Fruit fly (Drosophila melanogaster) whole organism, embryonic: ENCODE results near the gene CHKov1.

Source experiments
- Asciz ChIP-seq: fragments of 200-800 bp; sonication (Bioruptor generic); optimal IDR thresholded peaks from 2 replicates; lab custom pipeline; 2017; ENCODE audit warnings: missing biosample characterization, mild to moderate bottlenecking, missing genetic modification characterization, missing genetic modification reagents
- CG10565 ChIP-seq: fragments of 200-800 bp; sonication (Bioruptor generic); optimal IDR thresholded peaks from 3 replicates; lab custom pipeline; 2016; ENCODE audit warnings: missing biosample characterization, mild to moderate bottlenecking, missing genetic modification characterization
- CG11085 ChIP-seq: fragments of 200-800 bp; sonication (Bioruptor generic); IDR thresholded peaks from 2 replicates; pipeline ENCODE4 v1.3.6; 2022; ENCODE audit warnings: missing biosample characterization, missing genetic modification characterization
- CG11456 ChIP-seq: fragments of 200-800 bp; sonication (Bioruptor generic); IDR thresholded peaks from 3 replicates; pipeline ENCODE4 v1.3.6; 2022; ENCODE audit warnings: missing biosample characterization, missing genetic modification characterization
- CG11695 ChIP-seq: fragments of 200-800 bp; sonication (Bioruptor generic); IDR thresholded peaks from 3 replicates; pipeline ENCODE4 v1.3.6; 2022; ENCODE audit warnings: missing biosample characterization, missing genetic modification characterization
- CG12236 ChIP-seq: fragments of 200-800 bp; sonication (Bioruptor generic); optimal IDR thresholded peaks from 2 replicates; lab custom pipeline; 2016; ENCODE audit warnings: missing biosample characterization, missing genetic modification characterization
- CG12769 ChIP-seq: fragments of 200-800 bp; sonication (Bioruptor generic); optimal IDR thresholded peaks from 2 replicates; lab custom pipeline; 2019; ENCODE audit warnings: missing biosample characterization, mild to moderate bottlenecking, missing genetic modification characterization, moderate library complexity
- CG13287 ChIP-seq: fragments of 200-800 bp; sonication (Bioruptor generic); IDR thresholded peaks from 2 replicates; pipeline ENCODE4 v1.3.6; 2022; ENCODE audit warnings: missing biosample characterization, missing genetic modification characterization; ENCODE audit not compliant: partially characterized antibody
- CG13894 ChIP-seq: fragments of 200-800 bp; sonication (Bioruptor generic); optimal IDR thresholded peaks from 3 replicates; lab custom pipeline; 2018; ENCODE audit warnings: missing biosample characterization, mild to moderate bottlenecking, missing genetic modification characterization, moderate library complexity
- CG15269 ChIP-seq: fragments of 200-800 bp; sonication (Bioruptor generic); optimal IDR thresholded peaks from 2 replicates; lab custom pipeline; 2018; ENCODE audit warnings: missing biosample characterization, mild to moderate bottlenecking, missing genetic modification characterization, moderate library complexity
- CG15514 ChIP-seq: fragments of 200-800 bp; sonication (Bioruptor generic); optimal IDR thresholded peaks from 3 replicates; lab custom pipeline; 2017; ENCODE audit warnings: missing biosample characterization, missing genetic modification characterization, mild to moderate bottlenecking, moderate library complexity, missing genetic modification reagents
- CG17328 ChIP-seq: fragments of 200-800 bp; sonication (Bioruptor generic); IDR thresholded peaks from 2 replicates; pipeline ENCODE4 v1.3.6; 2022; ENCODE audit warnings: missing biosample characterization, missing genetic modification characterization
- CG17829 ChIP-seq: fragments of 200-800 bp; optimal IDR thresholded peaks from 2 replicates; lab custom pipeline; 2019; ENCODE audit warnings: missing biosample characterization, mild to moderate bottlenecking, missing genetic modification characterization, moderate library complexity
- CG18764 ChIP-seq: fragments of 200-800 bp; sonication (Bioruptor generic); optimal IDR thresholded peaks from 3 replicates; lab custom pipeline; 2016; ENCODE audit warnings: missing biosample characterization, missing genetic modification characterization
- CG3065 ChIP-seq: fragments of 200-800 bp; sonication (Bioruptor generic); optimal IDR thresholded peaks from 2 replicates; lab custom pipeline; 2016; ENCODE audit warnings: missing biosample characterization, missing genetic modification characterization
- CG33557 ChIP-seq: fragments of 200-800 bp; sonication (Bioruptor generic); optimal IDR thresholded peaks from 2 replicates; lab custom pipeline; 2019; ENCODE audit warnings: missing biosample characterization, mild to moderate bottlenecking, missing genetic modification characterization, moderate library complexity
- CG34422 ChIP-seq: fragments of 200-800 bp; sonication (Bioruptor generic); IDR thresholded peaks from 3 replicates; pipeline ENCODE4 v1.3.6; 2022; ENCODE audit warnings: missing biosample characterization, missing genetic modification characterization
- CG6854 ChIP-seq: fragments of 200-800 bp; sonication (Bioruptor generic); optimal IDR thresholded peaks from 3 replicates; lab custom pipeline; 2017; ENCODE audit warnings: missing biosample characterization, mild to moderate bottlenecking, missing genetic modification characterization
- CG7556 ChIP-seq: fragments of 200-800 bp; sonication (Bioruptor generic); optimal IDR thresholded peaks from 2 replicates; lab custom pipeline; 2017; ENCODE audit warnings: missing biosample characterization, mild to moderate bottlenecking, missing genetic modification characterization
- CG8290 ChIP-seq, 3 experiments: fragments of 200-800 bp; sonication (Bioruptor generic); optimal IDR thresholded peaks; 2 replicates each; lab custom pipeline; 2016 to 2019; ENCODE audit warnings: missing biosample characterization in 3 of 3, missing genetic modification characterization in 3 of 3, mild to moderate bottlenecking in 2 of 3, moderate library complexity in 1 of 3
- CG9437 ChIP-seq: fragments of 200-800 bp; sonication (Bioruptor generic); optimal IDR thresholded peaks from 2 replicates; lab custom pipeline; 2018; ENCODE audit warnings: missing biosample characterization, mild to moderate bottlenecking, missing genetic modification characterization
- Hmx ChIP-seq: fragments of 200-800 bp; sonication (Bioruptor generic); optimal IDR thresholded peaks from 2 replicates; lab custom pipeline; 2016; ENCODE audit warnings: missing biosample characterization, missing genetic modification characterization
- Jarid2 ChIP-seq: fragments of 200-800 bp; sonication (Bioruptor generic); optimal IDR thresholded peaks from 3 replicates; lab custom pipeline; 2017; ENCODE audit warnings: mild to moderate bottlenecking, missing biosample characterization, missing genetic modification reagents, missing genetic modification characterization
- NC2β ChIP-seq: fragments of 200-800 bp; sonication (Bioruptor generic); optimal IDR thresholded peaks from 2 replicates; lab custom pipeline; 2016; ENCODE audit warnings: missing biosample characterization, missing genetic modification characterization
- Optix ChIP-seq: fragments of 200-800 bp; sonication (Bioruptor generic); IDR thresholded peaks from 3 replicates; pipeline ENCODE4 v1.3.6; 2022; ENCODE audit warnings: missing biosample characterization, missing genetic modification characterization
- PHDP ChIP-seq: fragments of 200-800 bp; sonication (Bioruptor generic); optimal IDR thresholded peaks from 3 replicates; lab custom pipeline; 2018; ENCODE audit warnings: missing biosample characterization, mild to moderate bottlenecking, missing genetic modification characterization, moderate library complexity
- Trl ChIP-seq, 3 experiments: fragments of >200 bp in 2 of 3; fragments of 200-800 bp in 1 of 3; sonication (Bioruptor generic) in 1 of 3; optimal IDR thresholded peaks; 2 replicates in 1 of 3; 3 replicates in 2 of 3; lab custom pipeline; 2016 to 2017; ENCODE audit warnings: missing biosample characterization in 1 of 3, missing genetic modification characterization in 1 of 3
- ap ChIP-seq: fragments of 200-800 bp; sonication (Bioruptor generic); IDR thresholded peaks from 2 replicates; pipeline ENCODE4 v1.3.6; 2022; ENCODE audit warnings: missing biosample characterization, missing genetic modification characterization
- cas ChIP-seq: fragments of 200-800 bp; sonication (Bioruptor generic); IDR thresholded peaks from 2 replicates; pipeline ENCODE4 v1.3.6; 2022; ENCODE audit warnings: missing biosample characterization, missing genetic modification characterization
- chif ChIP-seq, 2 experiments: fragments of 200-800 bp; sonication (Bioruptor generic); optimal IDR thresholded peaks; 3 replicates each; lab custom pipeline; 2016; ENCODE audit warnings: missing biosample characterization in 2 of 2, missing genetic modification characterization in 2 of 2
- dan ChIP-seq: fragments of 200-800 bp; sonication (Bioruptor generic); IDR thresholded peaks from 2 replicates; pipeline ENCODE4 v1.3.6; 2022; ENCODE audit warnings: missing biosample characterization, missing genetic modification characterization
- dmrt99B ChIP-seq: fragments of 200-800 bp; sonication (Bioruptor generic); optimal IDR thresholded peaks from 2 replicates; lab custom pipeline; 2018; ENCODE audit warnings: missing biosample characterization, mild to moderate bottlenecking, missing genetic modification characterization, moderate library complexity
- exex ChIP-seq: fragments of 200-800 bp; sonication (Bioruptor generic); optimal IDR thresholded peaks from 4 replicates; lab custom pipeline; 2018; ENCODE audit warnings: missing biosample characterization, mild to moderate bottlenecking, missing genetic modification characterization, moderate library complexity
- gce ChIP-seq: fragments of 200-800 bp; sonication (Bioruptor generic); IDR thresholded peaks from 3 replicates; pipeline ENCODE4 v1.3.6; 2022; ENCODE audit warnings: missing biosample characterization, missing genetic modification characterization
- gsb-n ChIP-seq: fragments of 200-800 bp; sonication (Bioruptor generic); optimal IDR thresholded peaks from 3 replicates; lab custom pipeline; 2018; ENCODE audit warnings: missing biosample characterization, mild to moderate bottlenecking, missing genetic modification characterization
- ind ChIP-seq: fragments of 200-800 bp; sonication (Bioruptor generic); optimal IDR thresholded peaks from 3 replicates; lab custom pipeline; 2016; ENCODE audit warnings: missing biosample characterization, missing genetic modification characterization
- lab ChIP-seq: fragments of 200-800 bp; sonication (Bioruptor generic); optimal IDR thresholded peaks from 3 replicates; lab custom pipeline; 2017; ENCODE audit warnings: missing biosample characterization, missing genetic modification characterization, mild to moderate bottlenecking, moderate library complexity, missing genetic modification reagents
- mirr ChIP-seq: fragments of 200-800 bp; sonication (Bioruptor generic); optimal IDR thresholded peaks from 3 replicates; lab custom pipeline; 2018; ENCODE audit warnings: missing biosample characterization, mild to moderate bottlenecking, missing genetic modification characterization
- nerfin-1 ChIP-seq: fragments of 200-800 bp; sonication (Bioruptor generic); optimal IDR thresholded peaks from 3 replicates; lab custom pipeline; 2019; ENCODE audit warnings: missing biosample characterization, mild to moderate bottlenecking, missing genetic modification characterization, moderate library complexity
- otp ChIP-seq: fragments of 200-800 bp; sonication (Bioruptor generic); IDR thresholded peaks from 3 replicates; pipeline ENCODE4, ENCODE4 v1.3.6; 2022; ENCODE audit warnings: missing biosample characterization, missing genetic modification characterization
- pfk ChIP-seq: fragments of 200-800 bp; sonication (Bioruptor generic); optimal IDR thresholded peaks from 2 replicates; lab custom pipeline; 2018; ENCODE audit warnings: missing biosample characterization, mild to moderate bottlenecking, missing genetic modification characterization, moderate library complexity
- schlank ChIP-seq: fragments of 200-800 bp; sonication (Bioruptor generic); optimal IDR thresholded peaks from 2 replicates; lab custom pipeline; 2018; ENCODE audit warnings: missing biosample characterization, mild to moderate bottlenecking, missing genetic modification characterization
- sd ChIP-seq: fragments of 200-800 bp; sonication (Bioruptor generic); optimal IDR thresholded peaks from 3 replicates; lab custom pipeline; 2018; ENCODE audit warnings: missing biosample characterization, mild to moderate bottlenecking, missing genetic modification characterization, moderate library complexity
- stc ChIP-seq: fragments of 200-800 bp; sonication (Bioruptor generic); IDR thresholded peaks from 2 replicates; pipeline ENCODE4 v1.3.6; 2022; ENCODE audit warnings: missing biosample characterization, missing genetic modification characterization
- sug ChIP-seq: fragments of 200-800 bp; optimal IDR thresholded peaks from 2 replicates; lab custom pipeline; 2019; ENCODE audit warnings: missing biosample characterization, mild to moderate bottlenecking, missing genetic modification characterization, moderate library complexity
- tna ChIP-seq: fragments of 200-800 bp; sonication (Bioruptor generic); IDR thresholded peaks from 2 replicates; pipeline ENCODE4 v1.3.6; 2022; ENCODE audit warnings: missing biosample characterization, missing genetic modification characterization; ENCODE audit not compliant: partially characterized antibody
- tx ChIP-seq: fragments of 200-800 bp; sonication (Bioruptor generic); optimal IDR thresholded peaks from 2 replicates; lab custom pipeline; 2016; ENCODE audit warnings: missing biosample characterization, missing genetic modification characterization
- wek ChIP-seq: fragments of 200-800 bp; sonication (Bioruptor generic); optimal IDR thresholded peaks from 3 replicates; lab custom pipeline; 2018; ENCODE audit warnings: missing biosample characterization, mild to moderate bottlenecking, missing genetic modification characterization, moderate library complexity
- zen2 ChIP-seq: fragments of 200-800 bp; sonication (Bioruptor generic); IDR thresholded peaks from 3 replicates; pipeline ENCODE4 v1.3.6; 2022; ENCODE audit warnings: missing biosample characterization, missing genetic modification characterization; ENCODE audit not compliant: partially characterized antibody

Gene CHKov1

DNA sequence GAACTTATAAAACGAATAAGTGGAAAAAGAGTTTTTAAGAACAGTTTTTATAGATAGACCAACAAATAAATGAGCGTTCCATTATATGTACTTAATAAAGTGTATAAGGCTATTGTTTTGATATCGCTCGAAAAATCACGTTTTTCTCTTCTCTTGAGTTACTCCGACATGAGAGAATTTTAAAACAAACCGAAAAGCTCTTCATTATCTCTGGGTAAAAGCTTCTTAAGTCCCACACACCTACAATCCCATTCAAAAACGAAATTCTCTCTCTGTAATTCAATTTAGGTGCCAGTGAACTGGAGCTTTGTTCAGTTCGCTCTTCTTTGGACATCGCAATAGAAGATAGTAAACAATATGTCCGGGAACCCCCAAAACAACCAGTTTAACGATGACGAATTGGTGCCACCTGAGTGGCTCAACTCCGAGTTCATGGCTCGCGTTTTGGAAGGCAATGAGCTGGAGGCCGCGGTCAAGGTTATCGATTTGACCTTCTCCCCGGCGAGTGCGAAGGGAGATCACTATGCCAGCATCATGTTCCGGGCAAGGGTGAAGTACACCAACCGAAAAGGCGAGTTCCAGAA lies 25.2 kb downstream of the CHKov1 start, which contains the start of gene CG31436 (continued):
- no peak for TF ChIP-seq Asciz
- peak; percentile 73 for TF ChIP-seq Jarid2 (GFP tag; lab: Kevin White, UChicago)
- TF ChIP-seq gsb-n (tag; lab: Kevin White, UChicago): no peak
- no peak for TF ChIP-seq nerfin-1 (tag; lab: Kevin White, UChicago)
- TF ChIP-seq CG12236 (GFP tag; lab: Kevin White, UChicago): no peak
- no peak for TF ChIP-seq gce (GFP tag; lab: Robert Waterston, UW)
- no peak for TF ChIP-seq CG15269 (tag; lab: Kevin White, UChicago)
- TF ChIP-seq ind (GFP tag; lab: Kevin White, UChicago): no peak
- TF ChIP-seq NC2β: no peak
- TF ChIP-seq exex (tag; lab: Kevin White, UChicago): peak; percentile 42
- no peak for TF ChIP-seq stc (GFP tag; lab: Robert Waterston, UW)
- peak; percentile 12 for TF ChIP-seq CG15514 (GFP tag; lab: Kevin White, UChicago)
- TF ChIP-seq cas: no peak
- no peak for TF ChIP-seq tna (GFP tag; lab: Robert Waterston, UW)
- no peak for TF ChIP-seq Optix (GFP tag; lab: Robert Waterston, UW)
- no peak for TF ChIP-seq CG7556 (GFP tag; lab: Kevin White, UChicago)
- peak; percentile 36 for TF ChIP-seq CG13894 (tag; lab: Kevin White, UChicago)
- no peak for TF ChIP-seq CG3065 (GFP tag; lab: Kevin White, UChicago)
- no peak for TF ChIP-seq pfk (GFP tag; lab: Kevin White, UChicago)
- TF ChIP-seq CG8290 (GFP tag; optimal IDR thresholded peaks at IDR 0.05; lab: Kevin White, UChicago): no peak
- peak in 1 of 2 experiments; percentile 11 for TF ChIP-seq CG8290 (tag; optimal IDR thresholded peaks at IDR 0.05; lab: Kevin White, UChicago)
- TF ChIP-seq Trl (optimal IDR thresholded peaks at IDR 0.05; lab: Kevin White, UChicago): peak; percentile 44 to 82
- TF ChIP-seq Trl (GFP tag; optimal IDR thresholded peaks at IDR 0.05; lab: Kevin White, UChicago): no peak
- TF ChIP-seq CG13287: no peak
- no peak for TF ChIP-seq tx (GFP tag; lab: Kevin White, UChicago)
- no peak for TF ChIP-seq CG17829
- no peak for TF ChIP-seq otp (GFP tag; lab: Robert Waterston, UW)
- TF ChIP-seq zen2 (GFP tag; lab: Robert Waterston, UW): no peak
- TF ChIP-seq wek (GFP tag; lab: Kevin White, UChicago): no peak
- no peak for TF ChIP-seq CG10565
- no peak for TF ChIP-seq schlank
- no peak for TF ChIP-seq dmrt99B (tag; lab: Kevin White, UChicago)
- TF ChIP-seq CG12769: peak; percentile 67
- no peak for TF ChIP-seq CG33557 (GFP tag; lab: Kevin White, UChicago)
- TF ChIP-seq CG34422 (GFP tag; lab: Robert Waterston, UW): no peak
- no peak for TF ChIP-seq CG17328 (GFP tag; lab: Robert Waterston, UW)
- TF ChIP-seq sug (tag; lab: Kevin White, UChicago): peak; percentile 47
- TF ChIP-seq chif (GFP tag; optimal IDR thresholded peaks at IDR 0.05; lab: Kevin White, UChicago): no peak
- TF ChIP-seq lab: peak; percentile 9
- TF ChIP-seq CG6854 (GFP tag; lab: Kevin White, UChicago): no peak
- TF ChIP-seq CG18764 (GFP tag; lab: Kevin White, UChicago): no peak
- peak; percentile 30 for TF ChIP-seq mirr (GFP tag; lab: Kevin White, UChicago)
- TF ChIP-seq dan (GFP tag; lab: Robert Waterston, UW): no peak
- TF ChIP-seq CG11695 (GFP tag; lab: Robert Waterston, UW): no peak
- TF ChIP-seq Hmx (GFP tag; lab: Kevin White, UChicago): no peak
- TF ChIP-seq CG11456 (GFP tag; lab: Robert Waterston, UW): no peak
- no peak for TF ChIP-seq CG11085 (GFP tag; lab: Robert Waterston, UW)
- no peak for TF ChIP-seq PHDP
- no peak for TF ChIP-seq CG9437 (GFP tag; lab: Kevin White, UChicago)
- no peak for TF ChIP-seq ap
- peak; percentile 35 for TF ChIP-seq sd (tag; lab: Kevin White, UChicago)
